Worm (Caenorhabditis elegans): ENCODE measurements around the gene kdin-1.

DNA sequence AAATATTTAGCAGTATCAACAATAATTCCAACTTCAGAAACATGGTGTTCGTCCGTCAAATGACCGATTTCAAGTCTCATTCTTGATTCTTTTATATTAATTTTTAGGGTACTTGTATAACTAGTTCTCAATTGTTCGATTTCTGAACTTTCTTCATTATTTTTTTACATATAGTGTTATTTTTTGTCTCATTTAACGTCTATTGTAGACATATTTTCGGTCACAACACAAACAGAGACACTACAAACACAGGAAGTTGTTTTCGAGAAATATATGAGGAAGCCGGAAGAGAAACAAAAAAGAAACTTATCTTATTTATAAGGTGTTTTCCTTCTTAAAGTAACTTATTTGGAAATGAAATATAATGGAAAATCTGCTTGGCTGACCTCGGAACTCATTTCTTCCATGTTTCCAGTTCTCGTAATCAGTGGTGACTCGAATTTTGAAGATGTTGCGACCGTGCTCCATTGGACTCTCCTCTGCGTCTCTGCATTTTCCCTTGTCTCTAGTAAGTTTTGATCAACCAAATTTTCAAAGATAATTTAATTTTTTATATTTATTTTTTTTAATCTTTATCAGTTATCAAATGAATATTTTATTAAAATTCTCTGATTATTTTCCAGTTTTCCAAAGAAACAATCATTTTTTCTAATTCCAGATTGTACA lies 15.3 kb downstream of the kdin-1 start, which contains the start of the genes F36H1.12 and lin-3:
- TF ChIP-seq lin-13 (GFP tag; optimal IDR thresholded peaks at IDR 0.05), result no peak
- TF ChIP-seq nhr-76 (tag; optimal IDR thresholded peaks at IDR 0.05), result no peak
- no peak for TF ChIP-seq fos-1 (tag; optimal IDR thresholded peaks at IDR 0.05)
- no peak for TF ChIP-seq fkh-10 (GFP tag; optimal IDR thresholded peaks at IDR 0.05)
- no peak for TF ChIP-seq snpc-4 (tag; optimal IDR thresholded peaks at IDR 0.05)
- TF ChIP-seq nhr-237 (tag; optimal IDR thresholded peaks at IDR 0.05), result no peak
- no peak for TF ChIP-seq nhr-12 (tag; optimal IDR thresholded peaks at IDR 0.05)
- no peak for TF ChIP-seq elt-3 (tag; optimal IDR thresholded peaks at IDR 0.05)
- no peak for TF ChIP-seq tbx-2 (tag; optimal IDR thresholded peaks at IDR 0.05)
- TF ChIP-seq lsy-2 (tag; optimal IDR thresholded peaks at IDR 0.05), result no peak
- TF ChIP-seq C04F5.9 (tag; optimal IDR thresholded peaks at IDR 0.05), result no peak
- no peak for TF ChIP-seq ama-1 (optimal IDR thresholded peaks at IDR 0.05)
- no peak for TF ChIP-seq aha-1 (tag; optimal IDR thresholded peaks at IDR 0.05)

Measured in whole organism, L1 larva.